Worm (Caenorhabditis elegans) whole organism, young adult: ENCODE measurements around the gene srz-56.

Experiments used
- C17E4.6 ChIP-seq: fragments of 200-800 bp; sonication (Bioruptor generic); IDR thresholded peaks from 2 replicates; pipeline ENCODE4 v1.3.6; 2022; ENCODE audit warnings: missing genetic modification reagents, missing genetic modification characterization, missing compliant biosample characterization
- D2030.7 ChIP-seq: fragments of 200-800 bp; sonication (Bioruptor generic); IDR thresholded peaks from 2 replicates; pipeline ENCODE4 v1.3.6; 2022; ENCODE audit warnings: missing genetic modification reagents, missing genetic modification characterization, missing compliant biosample characterization
- F10E7.11 ChIP-seq: sonication (generic microtip); optimal IDR thresholded peaks from 2 replicates; lab custom pipeline; 2017; ENCODE audit warnings: mild to moderate bottlenecking, missing genetic modification characterization, moderate library complexity, missing compliant biosample characterization
- F52B5.7 ChIP-seq: sonication (generic microtip); optimal IDR thresholded peaks from 2 replicates; lab custom pipeline; 2016; ENCODE audit warnings: mild to moderate bottlenecking, missing genetic modification characterization, missing compliant biosample characterization
- F55B11.4 ChIP-seq: sonication (generic microtip); optimal IDR thresholded peaks from 2 replicates; lab custom pipeline; 2016; ENCODE audit warnings: missing compliant biosample characterization, missing genetic modification characterization, borderline replicate concordance; ENCODE audit not compliant: insufficient read depth
- F57A8.1 ChIP-seq: fragments of 200-800 bp; sonication (Bioruptor generic); optimal IDR thresholded peaks from 2 replicates; lab custom pipeline; 2018; ENCODE audit warnings: mild to moderate bottlenecking, missing genetic modification characterization, moderate library complexity, missing compliant biosample characterization
- T26A5.8 ChIP-seq: sonication (generic microtip); optimal IDR thresholded peaks from 2 replicates; lab custom pipeline; 2016; ENCODE audit warnings: missing genetic modification characterization, missing compliant biosample characterization
- Y79H2A.3 ChIP-seq: fragments of 200-800 bp; sonication (Bioruptor generic); conservative IDR thresholded peaks from 2 replicates; pipeline ENCODE4 v1.3.6; 2022; ENCODE audit warnings: missing genetic modification reagents, missing genetic modification characterization, missing compliant biosample characterization
- ama-1 ChIP-seq, 3 experiments: fragments of 150-350 bp in 1 of 3; sonication (generic microtip) in 2 of 3; optimal IDR thresholded peaks; 2 replicates each; lab custom pipeline; 2014 to 2018; ENCODE audit warnings: missing biosample characterization in 2 of 3, missing genetic modification characterization in 2 of 3, missing genetic modification reagents in 2 of 3
- attf-5 ChIP-seq: fragments of 200-800 bp; sonication (Bioruptor generic); optimal IDR thresholded peaks from 2 replicates; lab custom pipeline; 2018; ENCODE audit warnings: mild to moderate bottlenecking, missing genetic modification characterization, missing compliant biosample characterization
- cebp-1 ChIP-seq, 2 experiments: fragments of 200-800 bp in 1 of 2; sonication (Bioruptor generic) in 1 of 2; sonication (generic microtip) in 1 of 2; IDR thresholded peaks in 1 of 2; optimal IDR thresholded peaks in 1 of 2; 2 replicates each; pipeline versions ENCODE4 v1.3.6 to Lab custom; 2017 to 2022; ENCODE audit warnings: missing compliant biosample characterization in 2 of 2, missing genetic modification characterization in 2 of 2, mild to moderate bottlenecking in 1 of 2, missing genetic modification reagents in 1 of 2, moderate library complexity in 1 of 2
- cebp-2 ChIP-seq: fragments of 200-800 bp; sonication (Bioruptor generic); IDR thresholded peaks from 2 replicates; pipeline ENCODE4 v1.3.6; 2022; ENCODE audit warnings: missing genetic modification characterization, missing compliant biosample characterization
- ceh-40 ChIP-seq: fragments of 200-800 bp; sonication (Bioruptor generic); IDR thresholded peaks from 2 replicates; pipeline ENCODE4 v1.3.6; 2022; ENCODE audit warnings: missing genetic modification characterization, missing compliant biosample characterization
- ceh-91 ChIP-seq: fragments of 200-800 bp; sonication (Bioruptor generic); IDR thresholded peaks from 2 replicates; pipeline ENCODE4 v1.3.6; 2022; ENCODE audit warnings: missing genetic modification reagents, missing genetic modification characterization, missing compliant biosample characterization
- egl-44 ChIP-seq: fragments of 200-800 bp; sonication (Bioruptor generic); IDR thresholded peaks from 2 replicates; pipeline ENCODE4 v1.3.6; 2022; ENCODE audit warnings: missing genetic modification reagents, missing genetic modification characterization, missing compliant biosample characterization
- hlh-12 ChIP-seq: sonication (generic microtip); optimal IDR thresholded peaks from 2 replicates; lab custom pipeline; 2016; ENCODE audit warnings: missing genetic modification characterization, missing compliant biosample characterization
- hsf-1 ChIP-seq: fragments of 200-800 bp; sonication (Bioruptor generic); IDR thresholded peaks from 2 replicates; pipeline ENCODE4 v1.3.6; 2022; ENCODE audit warnings: missing genetic modification reagents, missing genetic modification characterization, missing compliant biosample characterization
- let-607 ChIP-seq, 2 experiments: fragments of 200-800 bp in 1 of 2; sonication (Bioruptor generic) in 1 of 2; sonication (generic microtip) in 1 of 2; optimal IDR thresholded peaks; 2 replicates each; lab custom pipeline; 2016 to 2018; ENCODE audit warnings: mild to moderate bottlenecking in 2 of 2, missing compliant biosample characterization in 2 of 2, missing genetic modification characterization in 2 of 2, moderate library complexity in 2 of 2, missing genotype in 1 of 2
- lsl-1 ChIP-seq: fragments of 200-800 bp; sonication (Bioruptor generic); optimal IDR thresholded peaks from 2 replicates; lab custom pipeline; 2018; ENCODE audit warnings: mild to moderate bottlenecking, missing genetic modification characterization, moderate library complexity, missing compliant biosample characterization
- madf-8 ChIP-seq: fragments of 200-800 bp; sonication (Bioruptor generic); conservative IDR thresholded peaks from 2 replicates; pipeline ENCODE4 v1.3.6; 2022; ENCODE audit warnings: missing genetic modification reagents, missing genetic modification characterization, missing compliant biosample characterization
- mcd-1 ChIP-seq: fragments of 200-800 bp; sonication (Bioruptor generic); IDR thresholded peaks from 2 replicates; pipeline ENCODE4 v1.3.6; 2022; ENCODE audit warnings: missing genetic modification reagents, missing genetic modification characterization, missing compliant biosample characterization
- mel-28 ChIP-seq: sonication (generic microtip); optimal IDR thresholded peaks from 2 replicates; lab custom pipeline; 2016; ENCODE audit warnings: borderline replicate concordance, mild to moderate bottlenecking, missing genetic modification characterization, missing compliant biosample characterization
- nfya-1 ChIP-seq: sonication (generic microtip); optimal IDR thresholded peaks from 2 replicates; lab custom pipeline; 2017; ENCODE audit warnings: antibody characterized with exemption, missing compliant biosample characterization, missing genetic modification characterization, borderline replicate concordance; ENCODE audit not compliant: insufficient read depth
- nhr-27 ChIP-seq: fragments of 200-800 bp; sonication (Bioruptor generic); optimal IDR thresholded peaks from 2 replicates; lab custom pipeline; 2018; ENCODE audit warnings: mild to moderate bottlenecking, missing genetic modification characterization, moderate library complexity, missing compliant biosample characterization
- nhr-90 ChIP-seq: sonication (generic microtip); optimal IDR thresholded peaks from 2 replicates; lab custom pipeline; 2016; ENCODE audit warnings: missing genotype, mild to moderate bottlenecking, missing genetic modification characterization, missing compliant biosample characterization
- pbrm-1 ChIP-seq: fragments of 200-800 bp; sonication (Bioruptor generic); IDR thresholded peaks from 2 replicates; pipeline ENCODE4 v1.3.6; 2022; ENCODE audit warnings: missing genetic modification reagents, missing genetic modification characterization, missing compliant biosample characterization
- snpc-1.1 ChIP-seq: sonication (generic microtip); optimal IDR thresholded peaks from 2 replicates; lab custom pipeline; 2017; ENCODE audit warnings: missing genetic modification characterization, mild to moderate bottlenecking, missing compliant biosample characterization, antibody characterized with exemption, moderate library complexity, missing genotype, missing genetic modification reagents; ENCODE audit not compliant: insufficient read depth
- tbp1 ChIP-seq: fragments of 200-800 bp; sonication (Bioruptor generic); optimal IDR thresholded peaks from 2 replicates; lab custom pipeline; 2018; ENCODE audit warnings: mild to moderate bottlenecking, missing genetic modification characterization, missing compliant biosample characterization
- ztf-26 ChIP-seq: sonication (generic microtip); optimal IDR thresholded peaks from 2 replicates; lab custom pipeline; 2017; ENCODE audit warnings: missing genetic modification characterization, missing compliant biosample characterization
- ztf-6 ChIP-seq: fragments of 200-800 bp; sonication (Bioruptor generic); IDR thresholded peaks from 2 replicates; pipeline ENCODE4 v1.3.6; 2022; ENCODE audit warnings: missing genetic modification reagents, missing genetic modification characterization, missing compliant biosample characterization

The srz-56 gene

DNA sequence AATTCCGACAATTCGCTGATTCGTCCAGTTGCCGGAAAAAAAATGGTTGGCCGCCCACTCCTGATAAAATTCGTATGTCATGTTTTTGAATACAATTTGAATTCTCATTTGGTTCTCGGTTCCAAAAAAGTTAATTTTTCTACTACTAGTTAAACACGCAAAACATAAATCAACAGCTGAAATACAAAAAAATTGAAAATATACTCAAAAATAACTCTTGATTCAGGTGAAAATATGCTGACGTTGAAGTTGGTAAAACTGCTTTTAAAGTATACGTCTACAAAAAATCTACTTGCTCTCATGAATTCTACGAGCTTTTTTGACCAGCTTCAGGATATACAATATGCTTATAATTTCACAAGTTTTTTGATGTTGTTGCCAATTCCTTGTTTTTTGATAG, at the start of gene srz-56:
Gene srz-56, plus strand, starts transcription at position 301 of the 400 bp plus-strand sequence.
- TF ChIP-seq F57A8.1 (GFP tag; lab: Kevin White, UChicago) (no peak), mel-28 (tag; lab: Kevin White, UChicago) (no peak), F52B5.7 (tag; lab: Kevin White, UChicago) (no peak), T26A5.8 (no peak), F55B11.4 (tag; lab: Kevin White, UChicago) (no peak), lsl-1 (no peak), nfya-1 (tag; lab: Kevin White, UChicago) (no peak), nhr-27 (no peak), ceh-91 (GFP tag; lab: Robert Waterston, UW) (no peak), cebp-1 (GFP tag; IDR thresholded peaks at IDR 0.05; lab: Robert Waterston, UW) (no peak), cebp-1 (tag; optimal IDR thresholded peaks at IDR 0.05; lab: Kevin White, UChicago) (no peak)

DNA sequence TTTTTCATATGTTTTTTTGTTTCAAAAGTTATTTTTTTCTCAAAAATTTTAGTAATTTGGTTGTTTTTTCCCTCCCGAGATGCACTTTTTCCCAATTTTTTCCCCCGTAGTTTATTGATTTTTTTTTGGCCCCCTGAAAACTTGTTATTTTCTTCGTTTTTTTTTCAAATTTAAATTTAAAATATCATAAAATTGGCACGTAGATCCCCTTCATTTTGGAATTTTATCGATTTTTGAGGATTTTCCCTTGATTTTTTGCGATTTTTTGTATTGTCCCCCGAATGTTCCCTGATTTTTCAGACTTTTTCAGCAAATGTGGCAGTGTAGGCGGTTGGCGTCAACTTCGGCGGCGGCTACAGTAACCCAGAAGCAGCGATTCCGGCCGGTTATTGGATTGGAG, 42.9 kb upstream of the srz-56 start, which contains the start of gene C39B5.6:
Gene C39B5.6, plus strand, starts transcription at position 301 of the 400 bp plus-strand sequence.
- TF ChIP-seq Y79H2A.3 (GFP tag; lab: Robert Waterston, UW) (no peak), mcd-1 (0 out of 2 replicates have a peak, but pooled peaks have one; percentile 4), cebp-2 (GFP tag; lab: Robert Waterston, UW) (no peak), attf-5 (GFP tag; lab: Kevin White, UChicago) (no peak), ceh-40 (GFP tag; lab: Robert Waterston, UW) (no peak)
- TF ChIP-seq, all 124 proteins: peak for 1

ce11 chrIII:2205155-2205554, 35.4 kb upstream of the srz-56 start:
- TF ChIP-seq snpc-1.1 = no peak
- TF ChIP-seq ztf-26 (tag; lab: Kevin White, UChicago) = no peak
- no peak for TF ChIP-seq F10E7.11 (tag; lab: Kevin White, UChicago)
- no peak for TF ChIP-seq madf-8 (GFP tag; lab: Robert Waterston, UW)
- TF ChIP-seq hlh-12 (tag; lab: Kevin White, UChicago) = no peak
- no peak for TF ChIP-seq hsf-1 (GFP tag; lab: Robert Waterston, UW)
- no peak for TF ChIP-seq pbrm-1 (GFP tag; lab: Robert Waterston, UW)
- TF ChIP-seq tbp1 (GFP tag; lab: Kevin White, UChicago) = no peak
- TF ChIP-seq, all 124 proteins: peak for 0

DNA sequence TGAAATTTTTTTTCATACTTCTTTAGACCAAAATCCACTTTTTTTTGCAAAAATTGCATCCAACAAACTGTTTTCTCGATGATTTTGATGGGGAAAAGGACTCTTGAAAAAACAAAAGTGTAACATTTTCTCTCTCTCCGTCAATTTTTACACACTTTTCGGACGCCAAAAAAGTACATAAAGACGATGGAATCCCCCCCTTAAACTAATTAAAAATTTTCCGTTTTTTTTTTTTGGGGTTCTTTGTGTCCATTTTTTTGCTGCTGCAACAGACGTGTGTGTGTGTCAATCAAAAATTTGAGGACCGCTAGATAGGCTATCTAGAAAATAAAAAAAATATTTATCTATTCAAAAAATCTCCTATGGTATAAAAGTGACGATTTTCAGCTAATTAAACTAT, 32.7 kb upstream of the srz-56 start, which contains the start of gene C39B5.5:
Gene C39B5.5, plus strand, starts transcription at position 301 of the 400 bp plus-strand sequence.
- TF ChIP-seq ztf-6 (GFP tag; lab: Robert Waterston, UW) = no peak

ce11 chrIII:2210601-2211000, 30.0 kb upstream of the srz-56 start:
- TF ChIP-seq D2030.7 (GFP tag; lab: Robert Waterston, UW) (no peak), C17E4.6 (GFP tag; lab: Robert Waterston, UW) (no peak), nhr-90 (tag; lab: Kevin White, UChicago) (no peak), hsf-1 (GFP tag; lab: Robert Waterston, UW) (no peak), ama-1 (optimal IDR thresholded peaks at IDR 0.05; lab: Kevin White, UChicago) (no peak), ama-1 (GFP tag; optimal IDR thresholded peaks at IDR 0.05; lab: Kevin White, UChicago) (no peak), egl-44 (GFP tag; lab: Robert Waterston, UW) (no peak), let-607 (tag; optimal IDR thresholded peaks at IDR 0.05; lab: Kevin White, UChicago) (no peak), lsl-1 (peak; percentile 29)
